Fruit fly (Drosophila melanogaster) whole organism, adult: ENCODE data around the gene temp.

ENCODE experiments used
- CG11617 ChIP-seq: fragments of 200-800 bp; sonication (Bioruptor generic); optimal IDR thresholded peaks from 2 replicates; lab custom pipeline; 2017; ENCODE audit warnings: mild to moderate bottlenecking, missing biosample characterization, missing genetic modification reagents, missing genetic modification characterization
- CG12768 ChIP-seq: fragments of 200-800 bp; sonication (Bioruptor generic); optimal IDR thresholded peaks from 2 replicates; lab custom pipeline; 2017; ENCODE audit warnings: missing biosample characterization, missing genetic modification characterization, mild to moderate bottlenecking, moderate library complexity, missing genetic modification reagents
- CG14711 ChIP-seq: fragments of 200-800 bp; sonication (Bioruptor generic); optimal IDR thresholded peaks from 2 replicates; lab custom pipeline; 2018; ENCODE audit warnings: missing biosample characterization, mild to moderate bottlenecking, missing genetic modification characterization, moderate library complexity
- CG1620 ChIP-seq: fragments of 200-800 bp; sonication (Bioruptor generic); optimal IDR thresholded peaks from 2 replicates; lab custom pipeline; 2016; ENCODE audit warnings: missing biosample characterization, missing genetic modification characterization
- CG33017 ChIP-seq: fragments of 200-800 bp; sonication (Bioruptor generic); optimal IDR thresholded peaks from 2 replicates; lab custom pipeline; 2018; ENCODE audit warnings: missing biosample characterization, mild to moderate bottlenecking, missing genetic modification characterization, moderate library complexity
- CG5204 ChIP-seq: fragments of 200-800 bp; sonication (Bioruptor generic); optimal IDR thresholded peaks from 2 replicates; lab custom pipeline; 2016; ENCODE audit warnings: missing biosample characterization, missing genetic modification characterization
- CG7045 ChIP-seq: fragments of 200-800 bp; sonication (Bioruptor generic); optimal IDR thresholded peaks from 2 replicates; lab custom pipeline; 2017; ENCODE audit warnings: missing biosample characterization, mild to moderate bottlenecking, missing genetic modification characterization
- CG7101 ChIP-seq: fragments of 200-800 bp; sonication (Bioruptor generic); optimal IDR thresholded peaks from 2 replicates; lab custom pipeline; 2018; ENCODE audit warnings: missing biosample characterization, mild to moderate bottlenecking, missing genetic modification characterization, moderate library complexity
- Clk ChIP-seq: fragments of 200-800 bp; sonication (Bioruptor generic); optimal IDR thresholded peaks from 2 replicates; lab custom pipeline; 2017; ENCODE audit warnings: missing biosample characterization, missing genetic modification characterization
- Crg-1 ChIP-seq: fragments of 200-800 bp; sonication (Bioruptor generic); optimal IDR thresholded peaks from 2 replicates; lab custom pipeline; 2016; ENCODE audit warnings: missing biosample characterization, missing genetic modification characterization
- Hr96 ChIP-seq: fragments of 200-800 bp; sonication (Bioruptor generic); optimal IDR thresholded peaks from 2 replicates; lab custom pipeline; 2016; ENCODE audit warnings: missing biosample characterization, missing genetic modification characterization
- Mnt ChIP-seq: fragments of 200-800 bp; sonication (Bioruptor generic); optimal IDR thresholded peaks from 2 replicates; lab custom pipeline; 2016; ENCODE audit warnings: missing biosample characterization, mild to moderate bottlenecking, missing genetic modification characterization
- bab1 ChIP-seq: fragments of 200-800 bp; sonication (Bioruptor generic); optimal IDR thresholded peaks from 3 replicates; lab custom pipeline; 2019; ENCODE audit warnings: missing biosample characterization, mild to moderate bottlenecking, missing genetic modification characterization, moderate library complexity
- cic ChIP-seq: fragments of 200-800 bp; sonication (Bioruptor generic); optimal IDR thresholded peaks from 2 replicates; lab custom pipeline; 2017; ENCODE audit warnings: missing biosample characterization, mild to moderate bottlenecking, missing genetic modification characterization, moderate library complexity
- cnc ChIP-seq, 2 experiments: fragments of >200 bp; optimal IDR thresholded peaks; 2 replicates each; lab custom pipeline; 2017
- kay ChIP-seq: fragments of 200-800 bp; sonication (Bioruptor generic); peaks from one replicate; lab custom pipeline; 2016; ENCODE audit warnings: missing biosample characterization, missing genetic modification characterization, borderline replicate concordance
- ovo ChIP-seq: fragments of 200-800 bp; sonication (Bioruptor generic); optimal IDR thresholded peaks from 2 replicates; lab custom pipeline; 2016; ENCODE audit warnings: missing biosample characterization, missing genetic modification characterization
- pad ChIP-seq: fragments of 200-800 bp; sonication (Bioruptor generic); optimal IDR thresholded peaks from 3 replicates; lab custom pipeline; 2017; ENCODE audit warnings: missing biosample characterization, missing genetic modification characterization, mild to moderate bottlenecking, moderate library complexity, missing genetic modification reagents
- tj ChIP-seq: fragments of 200-800 bp; sonication (Bioruptor generic); optimal IDR thresholded peaks from 3 replicates; lab custom pipeline; 2017; ENCODE audit warnings: missing biosample characterization, mild to moderate bottlenecking, missing genetic modification characterization, moderate library complexity
- toe ChIP-seq: fragments of 200-800 bp; sonication (Bioruptor generic); optimal IDR thresholded peaks from 2 replicates; lab custom pipeline; 2016; ENCODE audit warnings: missing biosample characterization, missing genetic modification characterization

temp gene

DNA sequence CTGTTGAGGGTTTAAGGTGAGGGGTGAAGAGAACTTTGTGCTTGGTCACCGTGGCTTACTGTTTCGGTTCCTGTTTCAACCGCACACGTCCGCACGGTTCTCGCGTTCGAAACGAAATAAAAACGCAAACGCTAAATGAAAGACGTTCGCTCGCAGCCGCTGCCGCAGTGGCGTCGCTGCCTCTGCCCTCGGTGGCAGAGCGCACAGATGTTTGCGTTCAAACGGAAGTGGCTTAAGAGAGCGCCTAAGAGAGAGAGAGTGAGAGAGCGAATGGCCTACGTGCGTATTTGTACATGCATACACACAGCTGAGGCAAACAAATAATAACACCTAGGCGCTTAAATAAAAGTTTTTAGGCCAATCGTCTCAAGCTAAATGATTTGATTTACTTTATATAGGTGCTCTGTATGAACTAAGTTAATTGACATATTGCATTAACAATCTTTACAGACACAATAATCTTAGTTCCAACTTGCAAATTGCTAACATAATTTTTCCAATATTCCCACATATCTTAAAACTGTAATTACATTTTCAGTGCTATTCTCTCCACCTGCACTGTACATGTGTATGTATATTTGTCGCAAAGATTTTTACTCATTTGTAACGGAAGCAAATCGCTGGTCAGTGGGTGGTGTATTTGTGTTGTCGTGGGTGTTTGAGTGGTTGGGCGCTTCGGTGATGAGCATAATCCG is 31.1 kb upstream of the temp start, which contains the start of gene CG2865:
TSS of gene CG2865 (minus strand) at position 118 of the 695 bp plus-strand sequence.
- peak; percentile 95 for TF ChIP-seq CG5204 (GFP tag; lab: Kevin White, UChicago)
- TF ChIP-seq CG7045 (GFP tag; lab: Kevin White, UChicago), result peak; percentile 96
- peak; percentile 98 for TF ChIP-seq CG7101 (tag; lab: Kevin White, UChicago)
- TF ChIP-seq Clk, result peak; percentile 81
- TF ChIP-seq cic (GFP tag; lab: Kevin White, UChicago), result peak; percentile 85
- TF ChIP-seq pad (GFP tag; lab: Kevin White, UChicago), result peak; percentile 93
- TF ChIP-seq tj (GFP tag; lab: Kevin White, UChicago), result peak; percentile 86
- peak; percentile 95 for TF ChIP-seq CG12768 (GFP tag; lab: Kevin White, UChicago)
- peak; percentile 93 for TF ChIP-seq CG14711 (tag; lab: Kevin White, UChicago)
- peak; percentile 90 for TF ChIP-seq toe (GFP tag; lab: Kevin White, UChicago)
- TF ChIP-seq cnc (optimal IDR thresholded peaks at IDR 0.05; lab: Kevin White, UChicago), result no peak
- peak; percentile 99 for TF ChIP-seq bab1 (GFP tag; lab: Kevin White, UChicago)
- peak; percentile 98 for TF ChIP-seq Hr96 (GFP tag; lab: Kevin White, UChicago)
- TF ChIP-seq ovo (GFP tag; lab: Kevin White, UChicago), result peak; percentile 94
- TF ChIP-seq Crg-1 (GFP tag; lab: Kevin White, UChicago), result peak; percentile 93
- TF ChIP-seq CG11617, result peak; percentile 97
- peak; percentile 92 for TF ChIP-seq Mnt (GFP tag; lab: Kevin White, UChicago)
- peak; percentile 95 for TF ChIP-seq kay
- TF ChIP-seq CG33017 (tag; lab: Kevin White, UChicago), result peak; percentile 95
- TF ChIP-seq CG1620, result peak; percentile 89

DNA sequence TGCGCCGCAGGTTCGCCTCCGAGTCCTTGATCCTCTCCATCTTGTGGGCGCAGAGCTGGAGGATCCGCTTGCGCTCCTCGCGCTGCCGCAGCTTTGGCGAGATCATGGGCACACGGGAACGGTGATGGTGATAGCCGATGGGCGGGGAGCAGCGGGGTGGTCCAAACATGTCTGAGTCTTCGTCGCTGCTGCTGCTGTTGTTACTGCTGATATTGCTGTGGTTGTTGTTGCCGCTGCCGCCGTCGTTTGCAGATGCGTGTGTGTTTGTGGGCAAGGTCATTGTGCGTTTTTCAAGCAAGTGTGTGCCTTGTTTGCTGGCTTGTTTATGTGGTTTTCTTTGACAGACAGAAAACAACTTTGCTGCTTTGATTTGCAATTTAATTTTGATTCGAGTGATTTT is 30.1 kb upstream of the temp start:
- TF ChIP-seq tj (GFP tag; lab: Kevin White, UChicago), result no peak
- no peak for TF ChIP-seq CG7101 (tag; lab: Kevin White, UChicago)
- TF ChIP-seq cnc (optimal IDR thresholded peaks at IDR 0.05; lab: Kevin White, UChicago), result no peak
- no peak for TF ChIP-seq kay
- TF ChIP-seq pad (GFP tag; lab: Kevin White, UChicago), result no peak

DNA sequence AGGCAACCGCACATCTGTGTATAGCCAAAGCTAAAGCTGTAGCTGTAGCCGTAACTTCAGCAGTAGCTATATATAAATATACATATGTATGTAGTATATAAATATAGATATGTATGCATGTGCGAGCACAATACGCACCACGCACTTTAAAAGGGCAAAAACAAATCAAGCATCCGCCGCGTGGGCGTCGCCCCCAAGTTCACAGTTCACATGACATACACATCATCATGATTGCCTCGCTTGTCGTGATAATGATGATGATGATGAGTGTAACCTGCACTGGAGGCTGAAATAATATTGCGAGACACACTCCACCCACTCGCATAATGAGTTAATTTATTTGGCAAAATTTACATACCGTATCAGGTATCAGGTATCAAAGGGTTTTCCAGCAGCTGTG is 28.7 kb upstream of the temp start:
- no peak for TF ChIP-seq bab1 (GFP tag; lab: Kevin White, UChicago)
- TF ChIP-seq CG7045 (GFP tag; lab: Kevin White, UChicago), result no peak
- no peak for TF ChIP-seq Mnt (GFP tag; lab: Kevin White, UChicago)
- no peak for TF ChIP-seq kay
- TF ChIP-seq CG14711 (tag; lab: Kevin White, UChicago), result no peak
- no peak for TF ChIP-seq CG12768 (GFP tag; lab: Kevin White, UChicago)
- TF ChIP-seq CG33017 (tag; lab: Kevin White, UChicago), result no peak
- no peak for TF ChIP-seq tj (GFP tag; lab: Kevin White, UChicago)
- no peak for TF ChIP-seq CG1620

DNA sequence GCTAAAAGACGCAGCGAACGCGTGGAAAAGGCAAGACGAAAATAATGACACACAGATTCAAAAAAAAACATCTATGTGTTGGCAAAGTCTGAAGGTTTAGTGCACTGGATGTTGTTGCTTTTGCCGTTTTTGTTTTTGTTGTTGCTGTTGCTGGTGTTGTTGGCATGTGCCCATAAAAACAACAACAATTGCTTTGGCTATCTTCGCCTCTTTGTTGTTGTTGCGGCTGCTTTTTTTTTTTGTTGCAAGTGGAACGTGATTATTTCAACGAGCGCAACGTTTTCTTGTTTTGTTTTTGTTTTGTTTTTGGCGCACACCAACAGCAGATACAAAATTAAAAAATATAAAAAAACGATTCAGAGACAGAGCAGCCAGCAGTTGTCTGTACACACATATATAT is 26.8 kb upstream of the temp start:
- peak; percentile 23 for TF ChIP-seq bab1 (GFP tag; lab: Kevin White, UChicago)
- TF ChIP-seq tj (GFP tag; lab: Kevin White, UChicago), result peak; percentile 22
- no peak for TF ChIP-seq CG14711 (tag; lab: Kevin White, UChicago)
- TF ChIP-seq CG5204 (GFP tag; lab: Kevin White, UChicago), result no peak

DNA sequence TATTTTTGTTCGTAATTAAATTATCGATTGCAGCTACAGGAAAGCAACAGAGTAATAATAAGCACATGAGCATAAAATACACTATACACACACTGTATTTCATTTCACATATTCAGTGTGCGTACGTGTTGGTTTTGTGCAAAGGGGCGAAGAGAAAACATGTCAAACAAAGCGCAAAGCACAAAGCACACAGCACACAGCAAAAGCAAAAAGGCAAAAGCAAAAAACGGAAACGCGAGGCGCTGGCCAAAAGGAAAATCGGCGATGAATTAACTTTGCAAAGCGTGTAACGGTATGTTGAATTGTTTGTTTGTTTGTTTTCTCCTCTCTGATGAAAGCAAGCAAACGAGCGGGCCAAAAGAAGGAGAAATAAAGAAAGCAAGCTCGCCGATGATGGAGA is 26.0 kb upstream of the temp start:
- TF ChIP-seq CG7101 (tag; lab: Kevin White, UChicago) (no peak), Hr96 (GFP tag; lab: Kevin White, UChicago) (no peak), CG12768 (GFP tag; lab: Kevin White, UChicago) (no peak), CG33017 (tag; lab: Kevin White, UChicago) (no peak), CG1620 (no peak), CG11617 (no peak), CG5204 (GFP tag; lab: Kevin White, UChicago) (no peak), tj (GFP tag; lab: Kevin White, UChicago) (no peak), toe (GFP tag; lab: Kevin White, UChicago) (no peak), cic (GFP tag; lab: Kevin White, UChicago) (no peak), pad (GFP tag; lab: Kevin White, UChicago) (no peak), cnc (optimal IDR thresholded peaks at IDR 0.05; lab: Kevin White, UChicago) (no peak), ovo (GFP tag; lab: Kevin White, UChicago) (no peak), CG7045 (GFP tag; lab: Kevin White, UChicago) (no peak), Mnt (GFP tag; lab: Kevin White, UChicago) (no peak), Clk (no peak), bab1 (GFP tag; lab: Kevin White, UChicago) (no peak), kay (no peak)

DNA sequence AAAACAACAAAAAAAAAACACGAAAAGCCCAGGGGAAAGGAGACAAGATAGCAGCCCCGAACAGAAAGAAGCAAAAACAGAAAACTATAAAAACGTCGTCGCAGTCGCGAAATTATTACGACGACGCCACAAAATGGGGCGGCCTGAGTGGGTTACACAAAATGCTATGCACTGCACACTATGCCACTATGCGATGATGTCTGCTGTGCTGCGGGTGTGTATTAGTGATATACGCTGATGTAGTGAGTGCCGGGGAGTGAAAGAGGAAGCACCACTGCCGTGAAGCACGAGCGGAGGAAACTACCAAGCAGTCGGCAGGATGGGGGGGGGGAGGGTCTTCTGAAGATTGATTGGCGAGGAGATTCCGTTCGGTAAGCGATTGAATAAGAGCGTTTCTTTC is 24.7 kb upstream of the temp start:
- TF ChIP-seq kay (no peak), CG33017 (tag; lab: Kevin White, UChicago) (no peak), CG7045 (GFP tag; lab: Kevin White, UChicago) (no peak), cnc (optimal IDR thresholded peaks at IDR 0.05; lab: Kevin White, UChicago) (no peak), tj (GFP tag; lab: Kevin White, UChicago) (peak; percentile 32)
